Fruit fly (Drosophila melanogaster): ENCODE measurements around the gene Acp95EF.
A peak's percentile ranks its signal among the peaks of the same experiment; 100 is the strongest.

Acp95EF gene

dm6 chr3R:24226744-24227143 is 2.0 kb upstream of the Acp95EF start, which contains the start of the genes Spps and CG13609 (continued):
- TF ChIP-seq corto (GFP tag; optimal IDR thresholded peaks at IDR 0.05): no peak
- TF ChIP-seq Sry-β (GFP tag; optimal IDR thresholded peaks at IDR 0.05): peak; percentile 0
- TF ChIP-seq CG6765 (GFP tag; optimal IDR thresholded peaks at IDR 0.05): no peak
- TF ChIP-seq Chrac-16 (GFP tag; optimal IDR thresholded peaks at IDR 0.05): no peak
- no peak for TF ChIP-seq emc (GFP tag; optimal IDR thresholded peaks at IDR 0.05)
- TF ChIP-seq Awh (GFP tag; IDR thresholded peaks at IDR 0.05): no peak
- TF ChIP-seq row (GFP tag; IDR thresholded peaks at IDR 0.05): peak; percentile 51; the same call in 2 of the 3 replicates
- peak; percentile 89 for TF ChIP-seq YL-1 (GFP tag; optimal IDR thresholded peaks at IDR 0.05)
- TF ChIP-seq CG15269 (tag; optimal IDR thresholded peaks at IDR 0.05): no peak
- TF ChIP-seq cwo (GFP tag; optimal IDR thresholded peaks at IDR 0.05): no peak
- TF ChIP-seq bowl (GFP tag; IDR thresholded peaks at IDR 0.05): no peak
- TF ChIP-seq E2f2 (GFP tag; IDR thresholded peaks at IDR 0.05): peak; percentile 72
- TF ChIP-seq salm (tag; optimal IDR thresholded peaks at IDR 0.05): no peak
- TF ChIP-seq Pdp1 (GFP tag; optimal IDR thresholded peaks at IDR 0.05): peak in 1 of 2 experiments; percentile 12
- TF ChIP-seq trh (GFP tag; optimal IDR thresholded peaks at IDR 0.05): no peak
- TF ChIP-seq zen2 (GFP tag; IDR thresholded peaks at IDR 0.05; ENCODE audit: partially characterized antibody): peak; percentile 92
- TF ChIP-seq exex (tag; optimal IDR thresholded peaks at IDR 0.05): no peak
- TF ChIP-seq CG11504 (tag; optimal IDR thresholded peaks at IDR 0.05): no peak
- no peak for TF ChIP-seq Drgx (GFP tag; IDR thresholded peaks at IDR 0.05)
- TF ChIP-seq Dll (GFP tag; IDR thresholded peaks at IDR 0.05; ENCODE audit: partially characterized antibody): peak; percentile 84
- TF ChIP-seq B-H2 (GFP tag; optimal IDR thresholded peaks at IDR 0.05): peak; percentile 59
- no peak for TF ChIP-seq CG2120 (GFP tag; optimal IDR thresholded peaks at IDR 0.05)
- TF ChIP-seq BEAF-32 (GFP tag; optimal IDR thresholded peaks at IDR 0.05): peak; percentile 92
- no peak for TF ChIP-seq danr (GFP tag; IDR thresholded peaks at IDR 0.05)
- TF ChIP-seq CG7786 (GFP tag; optimal IDR thresholded peaks at IDR 0.05): no peak
- no peak for TF ChIP-seq jing (GFP tag; optimal IDR thresholded peaks at IDR 0.05)
- no peak for TF ChIP-seq tll (GFP tag; optimal IDR thresholded peaks at IDR 0.05)
- TF ChIP-seq PHDP (tag; optimal IDR thresholded peaks at IDR 0.05): no peak
- TF ChIP-seq E2f1 (GFP tag; IDR thresholded peaks at IDR 0.05): no peak
- no peak for TF ChIP-seq CG7357 (GFP tag; IDR thresholded peaks at IDR 0.05)
- TF ChIP-seq kah (GFP tag; optimal IDR thresholded peaks at IDR 0.05): no peak
- peak; percentile 44 for TF ChIP-seq vvl (GFP tag; IDR thresholded peaks at IDR 0.05)
- TF ChIP-seq Hr51 (GFP tag; optimal IDR thresholded peaks at IDR 0.05): no peak
- no peak for TF ChIP-seq CG18262 (tag; optimal IDR thresholded peaks at IDR 0.05)
- no peak for TF ChIP-seq Asciz (GFP tag; optimal IDR thresholded peaks at IDR 0.05)
- no peak for TF ChIP-seq CG12104 (GFP tag; optimal IDR thresholded peaks at IDR 0.05)
- peak; percentile 1 for TF ChIP-seq CG2202 (tag; optimal IDR thresholded peaks at IDR 0.05)
- no peak for TF ChIP-seq CG4404 (GFP tag; IDR thresholded peaks at IDR 0.05)
- no peak for TF ChIP-seq toy (GFP tag; IDR thresholded peaks at IDR 0.05)
- TF ChIP-seq bigmax (GFP tag; optimal IDR thresholded peaks at IDR 0.05): no peak
- no peak for TF ChIP-seq CG9817 (tag; optimal IDR thresholded peaks at IDR 0.05)
- TF ChIP-seq yki (optimal IDR thresholded peaks at IDR 0.05): no peak
- TF ChIP-seq CG7556 (GFP tag; optimal IDR thresholded peaks at IDR 0.05): no peak
- TF ChIP-seq grau (tag; optimal IDR thresholded peaks at IDR 0.05): peak; percentile 40
- TF ChIP-seq Atf6 (GFP tag; IDR thresholded peaks at IDR 0.05): no peak
- no peak for TF ChIP-seq B-H1 (GFP tag; IDR thresholded peaks at IDR 0.05)
- TF ChIP-seq Abd-B (GFP tag; optimal IDR thresholded peaks at IDR 0.05): no peak
- no peak for TF ChIP-seq Xbp1 (GFP tag; optimal IDR thresholded peaks at IDR 0.05)
- no peak for TF ChIP-seq pb (GFP tag; optimal IDR thresholded peaks at IDR 0.05)
- no peak for TF ChIP-seq CG31365 (tag; optimal IDR thresholded peaks at IDR 0.05)
- no peak for TF ChIP-seq ara (GFP tag; IDR thresholded peaks at IDR 0.05)

Data from whole organism, embryonic.